Worm (Caenorhabditis elegans) whole organism, mixed stage, embryonic: ENCODE measurements around the gene sri-46.

Source experiments
- M03D4.4 ChIP-seq: sonication (generic microtip); optimal IDR thresholded peaks from 2 replicates; lab custom pipeline; 2017; ENCODE audit warnings: mild to moderate bottlenecking, missing genetic modification characterization, missing compliant biosample characterization
- blmp-1 ChIP-seq: fragments of 150-350 bp; optimal IDR thresholded peaks from 2 replicates; lab custom pipeline; 2014; ENCODE audit warnings: missing biosample characterization, missing genetic modification characterization
- ces-1 ChIP-seq: fragments of 150-350 bp; optimal IDR thresholded peaks from 2 replicates; lab custom pipeline; 2014; ENCODE audit warnings: missing biosample characterization, missing genetic modification reagents, missing genetic modification characterization
- lsy-2 ChIP-seq: fragments of 150-350 bp; optimal IDR thresholded peaks from 2 replicates; lab custom pipeline; 2014; ENCODE audit warnings: missing biosample characterization, missing genetic modification characterization
- mab-5 ChIP-seq: fragments of 150-350 bp; optimal IDR thresholded peaks from 2 replicates; lab custom pipeline; 2014; ENCODE audit warnings: missing biosample characterization, missing genetic modification characterization
- mep-1 ChIP-seq: fragments of 150-350 bp; optimal IDR thresholded peaks from 2 replicates; lab custom pipeline; 2017; ENCODE audit warnings: missing biosample characterization, missing genetic modification reagents, missing genetic modification characterization, inconsistent platforms
- nhr-12 ChIP-seq: fragments of 150-350 bp; optimal IDR thresholded peaks from 2 replicates; lab custom pipeline; 2014; ENCODE audit warnings: missing biosample characterization, missing genetic modification characterization
- nhr-237 ChIP-seq: fragments of 150-350 bp; optimal IDR thresholded peaks from 2 replicates; lab custom pipeline; 2014; ENCODE audit warnings: missing biosample characterization, missing genetic modification characterization
- nhr-28 ChIP-seq: fragments of 150-350 bp; optimal IDR thresholded peaks from 2 replicates; lab custom pipeline; 2014; ENCODE audit warnings: missing biosample characterization, missing genetic modification characterization
- nhr-76 ChIP-seq: sonication (generic microtip); optimal IDR thresholded peaks from 2 replicates; lab custom pipeline; 2017; ENCODE audit warnings: missing biosample characterization, missing genetic modification characterization
- unc-120 ChIP-seq: sonication (generic microtip); optimal IDR thresholded peaks from 2 replicates; lab custom pipeline; 2017; ENCODE audit warnings: missing genetic modification characterization, missing compliant biosample characterization; ENCODE audit not compliant: poor library complexity, severe bottlenecking
- unc-39 ChIP-seq: fragments of 150-350 bp; optimal IDR thresholded peaks from 2 replicates; lab custom pipeline; 2014; ENCODE audit warnings: missing biosample characterization, missing genetic modification characterization
- unc-62 ChIP-seq: fragments of 150-350 bp; optimal IDR thresholded peaks from 2 replicates; lab custom pipeline; 2014; ENCODE audit warnings: missing biosample characterization, missing genetic modification reagents, missing genetic modification characterization
- ztf-11 ChIP-seq: fragments of 150-350 bp; optimal IDR thresholded peaks from 2 replicates; lab custom pipeline; 2014; ENCODE audit warnings: missing biosample characterization, missing genetic modification characterization

DNA sequence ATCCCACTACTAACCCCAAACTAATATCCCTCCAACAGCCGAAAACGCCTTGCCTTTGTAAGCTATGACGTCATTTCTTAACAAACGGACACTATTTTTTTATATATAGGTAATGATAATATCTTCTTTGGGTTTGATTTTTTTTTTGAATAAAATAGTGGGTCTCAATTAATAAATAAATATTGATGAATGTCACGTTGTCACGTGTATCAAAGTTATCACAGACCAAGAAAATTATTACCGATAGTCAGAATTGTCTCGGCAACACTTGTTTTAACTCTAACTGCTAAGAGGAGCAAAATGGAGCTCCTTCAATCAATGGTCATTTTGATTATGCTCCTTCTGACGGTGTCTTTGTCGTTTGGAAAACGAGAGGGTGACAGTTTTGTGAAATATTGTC lies 36.9 kb downstream of the sri-46 start, which contains the start of gene T04B8.1:
- no peak for TF ChIP-seq unc-39 (tag; lab: Kevin White, UChicago)
- TF ChIP-seq blmp-1 (tag; lab: Kevin White, UChicago): no peak
- TF ChIP-seq nhr-28 (tag; lab: Kevin White, UChicago): no peak
- no peak for TF ChIP-seq nhr-76
- no peak for TF ChIP-seq M03D4.4 (tag; lab: Kevin White, UChicago)
- no peak for TF ChIP-seq unc-62 (GFP tag; lab: Kevin White, UChicago)
- TF ChIP-seq mep-1 (tag; lab: Kevin White, UChicago): no peak
- no peak for TF ChIP-seq nhr-237 (tag; lab: Kevin White, UChicago)
- TF ChIP-seq nhr-12 (tag; lab: Kevin White, UChicago): no peak
- no peak for TF ChIP-seq mab-5 (tag; lab: Kevin White, UChicago)
- no peak for TF ChIP-seq ztf-11 (tag; lab: Kevin White, UChicago)
- no peak for TF ChIP-seq ces-1 (GFP tag; lab: Kevin White, UChicago)
- no peak for TF ChIP-seq unc-120 (tag; lab: Kevin White, UChicago)
- no peak for TF ChIP-seq lsy-2
